Fruit fly (Drosophila melanogaster): Measurements from ENCODE around the gene CG42816.

The CG42816 gene

dm6 chr3L:17757156-17758083 is 40.0 kb downstream of the CG42816 start (continued):
- no peak for TF ChIP-seq ato (GFP tag; IDR thresholded peaks at IDR 0.05; ENCODE audit: partially characterized antibody)
- no peak for TF ChIP-seq Sry-δ (GFP tag; optimal IDR thresholded peaks at IDR 0.05)
- no peak for TF ChIP-seq CG4730 (GFP tag; IDR thresholded peaks at IDR 0.05)
- peak; percentile 82 for TF ChIP-seq ewg (GFP tag; optimal IDR thresholded peaks at IDR 0.05)
- no peak for TF ChIP-seq CG6683 (GFP tag; optimal IDR thresholded peaks at IDR 0.05)
- no peak for TF ChIP-seq Elba2 (GFP tag; optimal IDR thresholded peaks at IDR 0.05)
- peak; percentile 90 for TF ChIP-seq gsb-n (tag; optimal IDR thresholded peaks at IDR 0.05)
- peak; percentile 67 for TF ChIP-seq kni (GFP tag; optimal IDR thresholded peaks at IDR 0.05)
- no peak for TF ChIP-seq fu2 (GFP tag; optimal IDR thresholded peaks at IDR 0.05)
- TF ChIP-seq wor (GFP tag; IDR thresholded peaks at IDR 0.05): peak; percentile 62
- peak; percentile 57; the same call in 1 of the 2 replicates for TF ChIP-seq Rx (GFP tag; IDR thresholded peaks at IDR 0.05)
- TF ChIP-seq so (GFP tag; IDR thresholded peaks at IDR 0.05): peak; percentile 40; the same call in 2 of the 3 replicates
- no peak for TF ChIP-seq pan (optimal IDR thresholded peaks at IDR 0.05)
- peak in 1 of 2 experiments; percentile 37 for TF ChIP-seq pan (GFP tag; optimal IDR thresholded peaks at IDR 0.05 in 1 of 2, IDR thresholded peaks at IDR 0.05 in 1 of 2)
- TF ChIP-seq CG2199 (GFP tag; IDR thresholded peaks at IDR 0.05): 0 out of 3 replicates have a peak, but pooled peaks have one; percentile 12
- no peak for TF ChIP-seq Dbx (GFP tag; IDR thresholded peaks at IDR 0.05)
- peak; percentile 63 for TF ChIP-seq jumu (GFP tag; optimal IDR thresholded peaks at IDR 0.05)
- no peak for TF ChIP-seq Bteb2 (GFP tag; optimal IDR thresholded peaks at IDR 0.05)
- TF ChIP-seq CG2129 (GFP tag; IDR thresholded peaks at IDR 0.05; ENCODE audit: partially characterized antibody): no peak
- TF ChIP-seq Dip2 (GFP tag; IDR thresholded peaks at IDR 0.05): no peak
- TF ChIP-seq psq (GFP tag; optimal IDR thresholded peaks at IDR 0.05): peak; percentile 2
- peak; percentile 85 for TF ChIP-seq Ssrp (tag; optimal IDR thresholded peaks at IDR 0.05)
- peak; percentile 82 for TF ChIP-seq CG15601 (tag; optimal IDR thresholded peaks at IDR 0.05)
- TF ChIP-seq prd (optimal IDR thresholded peaks at IDR 0.05): no peak
- peak; percentile 75 for TF ChIP-seq prd (GFP tag; IDR thresholded peaks at IDR 0.05)
- TF ChIP-seq gro (GFP tag; optimal IDR thresholded peaks at IDR 0.05): no peak
- peak; percentile 45 for TF ChIP-seq Mad (GFP tag; optimal IDR thresholded peaks at IDR 0.05)
- peak; percentile 69 for TF ChIP-seq CG1233 (GFP tag; optimal IDR thresholded peaks at IDR 0.05)
- peak; percentile 74 for TF ChIP-seq CG6813 (GFP tag; optimal IDR thresholded peaks at IDR 0.05)
- no peak for TF ChIP-seq sc (optimal IDR thresholded peaks at IDR 0.05)
- TF ChIP-seq sc (GFP tag; optimal IDR thresholded peaks at IDR 0.05): peak; percentile 89
- peak; percentile 63 for TF ChIP-seq Vsx1 (GFP tag; optimal IDR thresholded peaks at IDR 0.05)
- no peak for TF ChIP-seq sr (GFP tag; IDR thresholded peaks at IDR 0.05)
- TF ChIP-seq CG18764 (GFP tag; optimal IDR thresholded peaks at IDR 0.05): peak; percentile 55

dm6 chr3L:17754285-17754684 is 43.1 kb downstream of the CG42816 start:
- TF ChIP-seq Ravus (GFP tag; IDR thresholded peaks at IDR 0.05): no peak
- no peak for TF ChIP-seq CG4328 (GFP tag; optimal IDR thresholded peaks at IDR 0.05)
- TF ChIP-seq Camta (GFP tag; optimal IDR thresholded peaks at IDR 0.05): no peak
- no peak for TF ChIP-seq slp2 (GFP tag; optimal IDR thresholded peaks at IDR 0.05)
- no peak for TF ChIP-seq org-1 (GFP tag; optimal IDR thresholded peaks at IDR 0.05)
- TF ChIP-seq schlank (tag; optimal IDR thresholded peaks at IDR 0.05): no peak
- no peak for TF ChIP-seq CG9876 (GFP tag; optimal IDR thresholded peaks at IDR 0.05)
- TF ChIP-seq ci (GFP tag; IDR thresholded peaks at IDR 0.05): no peak
- TF ChIP-seq CG6689 (GFP tag; IDR thresholded peaks at IDR 0.05): no peak
- TF ChIP-seq cato (GFP tag; optimal IDR thresholded peaks at IDR 0.05; ENCODE audit: borderline replicate concordance): no peak
- no peak; the same call in 1 of the 2 replicates for TF ChIP-seq Adf1 (GFP tag; IDR thresholded peaks at IDR 0.05)
- TF ChIP-seq Nf-YB (GFP tag; optimal IDR thresholded peaks at IDR 0.05): no peak
- TF ChIP-seq CG13296 (GFP tag; optimal IDR thresholded peaks at IDR 0.05): no peak
- no peak for TF ChIP-seq Awh (GFP tag; IDR thresholded peaks at IDR 0.05)
- no peak for TF ChIP-seq CG5180 (GFP tag; optimal IDR thresholded peaks at IDR 0.05)
- TF ChIP-seq CG7928 (GFP tag; optimal IDR thresholded peaks at IDR 0.05): no peak
- TF ChIP-seq Dad (GFP tag; optimal IDR thresholded peaks at IDR 0.05): no peak
- no peak for TF ChIP-seq CG6175 (GFP tag; IDR thresholded peaks at IDR 0.05)

All from whole organism, embryonic.